Worm (Caenorhabditis elegans) whole organism, L1 larva: ENCODE measurements around the gene trcs-1.
"Not testable (repeated sequence)": the region's sequence is repeated elsewhere in the genome, so short reads cannot be mapped to it uniquely, and the experiment has no call there.

Experiments
- C16A3.4 ChIP-seq: fragments of 150-350 bp; optimal IDR thresholded peaks from 2 replicates; lab custom pipeline; 2014; ENCODE audit warnings: missing biosample characterization, missing genetic modification characterization
- alr-1 ChIP-seq: fragments of 200-800 bp; sonication (Bioruptor generic); optimal IDR thresholded peaks from 2 replicates; lab custom pipeline; 2018; ENCODE audit warnings: borderline replicate concordance, mild to moderate bottlenecking, missing genetic modification characterization, missing compliant biosample characterization
- aly-2 ChIP-seq: fragments of 150-350 bp; optimal IDR thresholded peaks from 2 replicates; lab custom pipeline; 2014; ENCODE audit warnings: missing biosample characterization, missing genetic modification characterization
- ama-1 ChIP-seq: fragments of 150-350 bp; optimal IDR thresholded peaks from 2 replicates; lab custom pipeline; 2014
- blmp-1 ChIP-seq: fragments of 150-350 bp; optimal IDR thresholded peaks from 2 replicates; lab custom pipeline; 2014; ENCODE audit warnings: missing biosample characterization, missing genetic modification characterization
- ceh-82 ChIP-seq, 3 experiments: fragments of 150-350 bp in 1 of 3; sonication (generic microtip) in 2 of 3; optimal IDR thresholded peaks; 2 replicates each; lab custom pipeline; 2014 to 2017; ENCODE audit warnings: missing biosample characterization in 3 of 3, missing genetic modification characterization in 3 of 3
- ces-1 ChIP-seq: fragments of 150-350 bp; optimal IDR thresholded peaks from 2 replicates; lab custom pipeline; 2014; ENCODE audit warnings: missing biosample characterization, missing genetic modification reagents, missing genetic modification characterization
- efl-1 ChIP-seq, 4 experiments: fragments of 150-350 bp; optimal IDR thresholded peaks in 3 of 4; peaks in 1 of 4; 1 replicate in 1 of 4; 2 replicates in 3 of 4; lab custom pipeline; 2014; ENCODE audit warnings: missing biosample characterization in 2 of 4, missing genetic modification characterization in 2 of 4, missing genetic modification reagents in 2 of 4
- efl-3 ChIP-seq: fragments of 200-800 bp; sonication (Bioruptor generic); optimal IDR thresholded peaks from 2 replicates; lab custom pipeline; 2018; ENCODE audit warnings: mild to moderate bottlenecking, missing genetic modification characterization, missing compliant biosample characterization
- egl-27 ChIP-seq, 2 experiments: fragments of 150-350 bp in 1 of 2; sonication (generic microtip); optimal IDR thresholded peaks; 3 replicates each; lab custom pipeline; 2017 to 2018; ENCODE audit warnings: missing biosample characterization in 2 of 2, missing genetic modification characterization in 2 of 2, missing genetic modification reagents in 2 of 2
- elt-2 ChIP-seq: sonication (generic microtip); optimal IDR thresholded peaks from 2 replicates; lab custom pipeline; 2016; ENCODE audit warnings: missing genetic modification characterization, mild to moderate bottlenecking, inconsistent platforms, missing compliant biosample characterization, missing genetic modification reagents
- ets-5 ChIP-seq: fragments of 200-800 bp; sonication (Bioruptor generic); IDR thresholded peaks from 2 replicates; pipeline ENCODE4 v1.3.6; 2022; ENCODE audit warnings: missing genetic modification characterization, missing compliant biosample characterization
- fos-1 ChIP-seq: fragments of 150-350 bp; optimal IDR thresholded peaks from 2 replicates; lab custom pipeline; 2014; ENCODE audit warnings: missing biosample characterization, missing genetic modification characterization
- grh-1 ChIP-seq: fragments of 200-800 bp; sonication (Bioruptor generic); IDR thresholded peaks from 2 replicates; pipeline ENCODE4 v1.3.6; 2022; ENCODE audit warnings: missing genetic modification reagents, missing genetic modification characterization, missing compliant biosample characterization
- irx-1 ChIP-seq: sonication (generic microtip); optimal IDR thresholded peaks from 2 replicates; lab custom pipeline; 2016; ENCODE audit warnings: missing genetic modification characterization, missing compliant biosample characterization
- isw-1 ChIP-seq: fragments of 200-800 bp; sonication (Bioruptor generic); IDR thresholded peaks from 2 replicates; pipeline ENCODE4 v1.3.6; 2022; ENCODE audit warnings: missing genetic modification characterization, missing compliant biosample characterization
- jun-1 ChIP-seq: fragments of 150-350 bp; optimal IDR thresholded peaks from 2 replicates; lab custom pipeline; 2014; ENCODE audit warnings: missing biosample characterization, missing genetic modification reagents, missing genetic modification characterization
- lin-14 ChIP-seq: fragments of 200-800 bp; sonication (Bioruptor generic); optimal IDR thresholded peaks from 2 replicates; lab custom pipeline; 2018; ENCODE audit warnings: mild to moderate bottlenecking, missing genetic modification characterization, moderate library complexity, missing compliant biosample characterization
- lin-35 ChIP-seq, 2 experiments: fragments of 150-350 bp; optimal IDR thresholded peaks; 2 replicates each; lab custom pipeline; 2014; ENCODE audit warnings: missing biosample characterization in 2 of 2, missing genetic modification characterization in 2 of 2, missing genetic modification reagents in 2 of 2
- mab-9 ChIP-seq: fragments of 200-800 bp; sonication (Bioruptor generic); IDR thresholded peaks from 2 replicates; pipeline ENCODE4 v1.3.6; 2022; ENCODE audit warnings: missing genetic modification reagents, missing genetic modification characterization, missing compliant biosample characterization
- mdl-1 ChIP-seq, 2 experiments: fragments of 150-350 bp; optimal IDR thresholded peaks; 2 replicates each; lab custom pipeline; 2014 to 2017; ENCODE audit warnings: missing biosample characterization in 2 of 2, missing genetic modification characterization in 2 of 2, inconsistent platforms in 1 of 2
- mef-2 ChIP-seq: fragments of 150-350 bp; optimal IDR thresholded peaks from 2 replicates; lab custom pipeline; 2014; ENCODE audit warnings: missing biosample characterization, missing genetic modification characterization
- nhr-11 ChIP-seq: fragments of 150-350 bp; optimal IDR thresholded peaks from 2 replicates; lab custom pipeline; 2014; ENCODE audit warnings: missing biosample characterization, missing genetic modification characterization
- nhr-20 ChIP-seq: sonication (generic microtip); optimal IDR thresholded peaks from 2 replicates; lab custom pipeline; 2016; ENCODE audit warnings: mild to moderate bottlenecking, missing genetic modification characterization, missing compliant biosample characterization
- nhr-47 ChIP-seq: sonication (generic microtip); optimal IDR thresholded peaks from 2 replicates; lab custom pipeline; 2016; ENCODE audit warnings: mild to moderate bottlenecking, missing genetic modification characterization, moderate library complexity, missing compliant biosample characterization
- nhr-77 ChIP-seq: fragments of 150-350 bp; optimal IDR thresholded peaks from 2 replicates; lab custom pipeline; 2014; ENCODE audit warnings: missing biosample characterization, missing genetic modification characterization
- pqm-1 ChIP-seq: sonication (generic microtip); optimal IDR thresholded peaks from 3 replicates; lab custom pipeline; 2017; ENCODE audit warnings: missing biosample characterization, missing genetic modification characterization
- snpc-4 ChIP-seq: fragments of 150-350 bp; optimal IDR thresholded peaks from 2 replicates; lab custom pipeline; 2014; ENCODE audit warnings: missing biosample characterization, missing genetic modification characterization
- snu-23 ChIP-seq: sonication (generic microtip); optimal IDR thresholded peaks from 2 replicates; lab custom pipeline; 2016; ENCODE audit warnings: missing genetic modification characterization, missing compliant biosample characterization
- tbx-2 ChIP-seq: sonication (generic microtip); optimal IDR thresholded peaks from 2 replicates; lab custom pipeline; 2016; ENCODE audit warnings: missing genetic modification characterization, missing compliant biosample characterization
- unc-62 ChIP-seq: fragments of 150-350 bp; optimal IDR thresholded peaks from 2 replicates; lab custom pipeline; 2014; ENCODE audit warnings: missing biosample characterization, missing genetic modification reagents, missing genetic modification characterization
- unc-86 ChIP-seq: sonication (generic microtip); optimal IDR thresholded peaks from 2 replicates; lab custom pipeline; 2016; ENCODE audit warnings: missing genetic modification characterization, missing compliant biosample characterization
- ztf-11 ChIP-seq, 2 experiments: sonication (generic microtip); optimal IDR thresholded peaks; 2 replicates each; lab custom pipeline; 2016 to 2017; ENCODE audit warnings: missing genetic modification characterization in 2 of 2, missing biosample characterization in 1 of 2, missing compliant biosample characterization in 1 of 2
- ztf-4 ChIP-seq: fragments of 150-350 bp; optimal IDR thresholded peaks from 2 replicates; lab custom pipeline; 2014; ENCODE audit warnings: missing biosample characterization, missing genetic modification characterization

Gene trcs-1

ce11 chrIV:9601595-9601994, 13.0 kb upstream of the trcs-1 start, which contains the start of gene aat-1:
Gene aat-1, minus strand, starts transcription at chrIV:9601695.
- no peak for TF ChIP-seq ztf-11 (tag; optimal IDR thresholded peaks at IDR 0.05; lab: Kevin White, UChicago)
- no peak for TF ChIP-seq efl-1 (optimal IDR thresholded peaks at IDR 0.05; lab: Kevin White, UChicago)
- peak in 1 of 2 experiments; percentile 18 for TF ChIP-seq efl-1 (GFP tag; optimal IDR thresholded peaks at IDR 0.05 in 1 of 2; lab: Kevin White, UChicago)
- TF ChIP-seq, all 84 proteins: peak for 1

ce11 chrIV:9595779-9596406, 7.3 kb upstream of the trcs-1 start, which contains the start of the genes F27C8.3 and F27C8.2:
Gene F27C8.3, minus strand, starts transcription at chrIV:9595879.
Gene F27C8.2, plus strand, starts transcription at chrIV:9596356.
- TF ChIP-seq irx-1 (tag; lab: Kevin White, UChicago); lin-35 (GFP tag; optimal IDR thresholded peaks at IDR 0.05; lab: Kevin White, UChicago); ceh-82 (tag; optimal IDR thresholded peaks at IDR 0.05; lab: Kevin White, UChicago): not testable (repeated sequence)

- TF ChIP-seq lin-35 (GFP tag; optimal IDR thresholded peaks at IDR 0.05; lab: Kevin White, UChicago) (peak in 1 of 2 experiments; percentile 34), mdl-1 (tag; optimal IDR thresholded peaks at IDR 0.05; lab: Kevin White, UChicago) (peak in 1 of 2 experiments; percentile 41), ztf-4 (no peak), elt-2 (tag; lab: Kevin White, UChicago) (peak; percentile 92), efl-1 (optimal IDR thresholded peaks at IDR 0.05; lab: Kevin White, UChicago) (no peak), efl-1 (GFP tag; optimal IDR thresholded peaks at IDR 0.05 in 1 of 2; lab: Kevin White, UChicago) (no peak), ama-1 (lab: Kevin White, UChicago) (no peak), lin-14 (GFP tag; lab: Kevin White, UChicago) (no peak), nhr-20 (tag; lab: Kevin White, UChicago) (peak; percentile 3)
These were observed 4.8 kb upstream of the trcs-1 start, which contains the start of gene spp-18 for ce11 chrIV:9593456-9593855. Gene spp-18, plus strand, starts transcription at chrIV:9593712.

- no peak for TF ChIP-seq unc-86
- no peak for TF ChIP-seq nhr-20 (tag; lab: Kevin White, UChicago)
- no peak for TF ChIP-seq ces-1 (GFP tag; lab: Kevin White, UChicago)
- TF ChIP-seq C16A3.4 (tag; lab: Kevin White, UChicago): no peak
- TF ChIP-seq pqm-1 (tag; lab: Kevin White, UChicago): no peak
- no peak for TF ChIP-seq jun-1
- TF ChIP-seq grh-1 (GFP tag; lab: Robert Waterston, UW): no peak
- no peak for TF ChIP-seq alr-1 (tag; lab: Kevin White, UChicago)
- no peak for TF ChIP-seq efl-3 (GFP tag; lab: Kevin White, UChicago)
- TF ChIP-seq nhr-77 (tag; lab: Kevin White, UChicago): no peak
- TF ChIP-seq nhr-47 (tag; lab: Kevin White, UChicago): no peak
- no peak for TF ChIP-seq mab-9 (GFP tag; lab: Robert Waterston, UW)
- TF ChIP-seq blmp-1 (tag; lab: Kevin White, UChicago): no peak
- TF ChIP-seq egl-27 (tag; optimal IDR thresholded peaks at IDR 0.05; lab: Kevin White, UChicago): no peak
- TF ChIP-seq mef-2 (tag; lab: Kevin White, UChicago): no peak
- TF ChIP-seq lin-35 (GFP tag; optimal IDR thresholded peaks at IDR 0.05; lab: Kevin White, UChicago): no peak
- no peak for TF ChIP-seq unc-62 (GFP tag; lab: Kevin White, UChicago)
These were observed 3.8 kb upstream of the trcs-1 start, which contains the start of gene pei-1 for ce11 chrIV:9592413-9592812. Gene pei-1, minus strand, starts transcription at chrIV:9592513.

ce11 chrIV:9584352-9584751, 4.3 kb downstream of the trcs-1 start:
- TF ChIP-seq isw-1 (GFP tag; lab: Robert Waterston, UW) (no peak), nhr-11 (no peak), ets-5 (GFP tag; lab: Robert Waterston, UW) (no peak), unc-86 (no peak), tbx-2 (tag; lab: Kevin White, UChicago) (no peak), fos-1 (tag; lab: Kevin White, UChicago) (no peak), grh-1 (GFP tag; lab: Robert Waterston, UW) (no peak), snpc-4 (no peak), snu-23 (GFP tag; lab: Kevin White, UChicago) (no peak), aly-2 (tag; lab: Kevin White, UChicago) (no peak), mef-2 (tag; lab: Kevin White, UChicago) (no peak)
